Worm (Caenorhabditis elegans) whole organism, L2 larva: ENCODE results near the gene T05C12.15.

ENCODE experiments used
- F13H6.1 ChIP-seq: sonication (generic microtip); optimal IDR thresholded peaks from 2 replicates; lab custom pipeline; 2016; ENCODE audit warnings: missing genetic modification characterization, missing compliant biosample characterization
- egl-27 ChIP-seq: sonication (generic microtip); optimal IDR thresholded peaks from 3 replicates; lab custom pipeline; 2017; ENCODE audit warnings: missing biosample characterization, missing genetic modification reagents, missing genetic modification characterization

DNA sequence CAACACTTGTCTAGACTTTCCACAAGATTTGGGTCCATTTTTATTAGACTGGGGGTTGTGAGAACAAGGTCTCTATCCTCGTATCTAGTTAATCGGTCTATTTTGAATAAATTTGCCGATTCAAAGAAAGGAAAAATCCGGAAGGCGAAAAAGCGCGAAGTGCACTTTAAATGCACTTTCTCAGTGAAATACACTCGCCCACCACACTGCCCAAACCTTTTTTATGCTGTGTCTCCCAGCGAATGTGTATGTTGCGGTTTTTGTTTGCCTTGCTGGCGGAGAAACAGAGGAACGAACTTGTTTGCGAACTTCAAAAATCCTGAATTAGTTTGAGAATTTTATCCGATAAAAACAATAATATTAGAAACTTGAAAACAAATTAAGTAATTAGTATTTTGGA is 38.6 kb upstream of the T05C12.15 start:
- no peak for TF ChIP-seq F13H6.1 (tag; lab: Kevin White, UChicago)
- TF ChIP-seq egl-27: no peak
